Worm (Caenorhabditis elegans) whole organism, midembryonic: ENCODE measurements around the gene emc-3.

Experiments used
- T22C8.4 ChIP-seq: fragments of 200-800 bp; sonication (Bioruptor generic); IDR thresholded peaks from 2 replicates; pipeline ENCODE4 v1.3.6; 2022; ENCODE audit warnings: missing genetic modification characterization, missing compliant biosample characterization
- cog-1 ChIP-seq: sonication (generic microtip); optimal IDR thresholded peaks from 2 replicates; lab custom pipeline; 2016; ENCODE audit warnings: missing genetic modification characterization, missing compliant biosample characterization
- flt-1 ChIP-seq: fragments of 200-800 bp; sonication (Bioruptor generic); IDR thresholded peaks from 2 replicates; pipeline ENCODE4 v1.3.6; 2022; ENCODE audit warnings: missing genetic modification characterization, missing compliant biosample characterization
- klf-2 ChIP-seq: fragments of 200-800 bp; sonication (Bioruptor generic); conservative IDR thresholded peaks from 2 replicates; pipeline ENCODE4 v1.3.6; 2022; ENCODE audit warnings: missing genetic modification reagents, missing genetic modification characterization, missing compliant biosample characterization
- med-1 ChIP-seq: sonication (generic microtip); optimal IDR thresholded peaks from 2 replicates; lab custom pipeline; 2017; ENCODE audit warnings: missing genetic modification characterization, mild to moderate bottlenecking, missing compliant biosample characterization, antibody characterized with exemption, missing genetic modification reagents; ENCODE audit not compliant: insufficient read depth
- ref-1 ChIP-seq: fragments of 200-800 bp; sonication (Bioruptor generic); conservative IDR thresholded peaks from 2 replicates; pipeline ENCODE4 v1.3.6; 2022; ENCODE audit warnings: missing genetic modification reagents, missing genetic modification characterization, missing compliant biosample characterization
- tab-1 ChIP-seq: fragments of 200-800 bp; sonication (Bioruptor generic); IDR thresholded peaks from 2 replicates; pipeline ENCODE4 v1.3.6; 2022; ENCODE audit warnings: missing genetic modification characterization, missing compliant biosample characterization
- ztf-23 ChIP-seq: fragments of 200-800 bp; sonication (Bioruptor generic); IDR thresholded peaks from 2 replicates; pipeline ENCODE4 v1.3.6; 2022; ENCODE audit warnings: missing genetic modification reagents, missing genetic modification characterization, missing compliant biosample characterization
- ztf-29 ChIP-seq: fragments of 200-800 bp; sonication (Bioruptor generic); IDR thresholded peaks from 2 replicates; pipeline ENCODE4 v1.3.6; 2022; ENCODE audit warnings: missing genetic modification reagents, missing genetic modification characterization, missing compliant biosample characterization

Gene emc-3

DNA sequence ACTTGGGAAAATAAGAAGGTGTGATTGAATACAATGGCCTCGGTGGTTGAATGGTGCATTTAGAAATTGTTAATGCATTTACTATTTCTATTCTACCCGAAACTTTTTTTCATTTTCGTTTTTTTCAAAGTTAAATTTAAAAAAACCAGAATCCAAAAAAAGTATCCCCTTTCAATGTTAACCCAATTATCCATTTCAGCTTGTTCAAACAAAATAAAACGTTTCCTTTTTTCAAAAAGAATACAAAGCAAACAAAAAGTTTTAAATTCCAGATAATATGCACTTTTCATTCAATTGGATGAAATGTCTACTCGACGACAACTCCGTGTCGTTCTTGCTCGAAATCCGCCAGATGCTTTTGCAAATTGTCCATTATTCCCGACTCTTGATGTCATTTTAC, 39.2 kb downstream of the emc-3 start, which contains the start of gene W02A2.5:
TSS of gene W02A2.5 (plus strand) at position 301 of the 400 bp plus-strand sequence.
- TF ChIP-seq flt-1 (GFP tag; lab: Robert Waterston, UW) = no peak
- TF ChIP-seq tab-1 = no peak
- no peak for TF ChIP-seq med-1
- no peak for TF ChIP-seq ztf-29 (GFP tag; lab: Robert Waterston, UW)
- no peak for TF ChIP-seq cog-1
- TF ChIP-seq klf-2 (GFP tag; lab: Robert Waterston, UW) = no peak
- no peak for TF ChIP-seq ref-1 (GFP tag; lab: Robert Waterston, UW)
- no peak for TF ChIP-seq ztf-23
- TF ChIP-seq T22C8.4 = no peak

DNA sequence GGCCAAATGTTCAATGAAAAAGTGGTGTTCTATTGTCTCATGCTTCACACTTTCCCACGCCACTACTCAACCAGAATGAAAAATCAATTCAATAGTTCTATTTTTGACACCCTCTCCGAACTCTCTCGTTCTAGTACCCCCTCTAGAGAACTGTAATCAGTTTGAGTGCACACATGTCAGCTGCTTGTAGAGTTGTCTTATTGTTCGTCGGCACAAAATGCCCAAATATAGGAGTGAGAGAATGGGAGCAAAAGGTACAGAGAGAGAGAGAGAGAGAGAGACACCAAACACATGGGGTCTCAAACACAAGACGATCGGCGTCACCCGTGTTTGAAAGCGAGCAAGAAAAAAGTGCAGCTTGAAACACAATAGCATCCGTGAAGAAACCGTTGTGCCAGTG, 47.4 kb downstream of the emc-3 start:
- TF ChIP-seq med-1 (no peak), T22C8.4 (no peak), ref-1 (GFP tag; lab: Robert Waterston, UW) (no peak), ztf-23 (no peak), tab-1 (no peak), ztf-29 (GFP tag; lab: Robert Waterston, UW) (no peak), klf-2 (GFP tag; lab: Robert Waterston, UW) (no peak), flt-1 (GFP tag; lab: Robert Waterston, UW) (no peak), cog-1 (no peak)

DNA sequence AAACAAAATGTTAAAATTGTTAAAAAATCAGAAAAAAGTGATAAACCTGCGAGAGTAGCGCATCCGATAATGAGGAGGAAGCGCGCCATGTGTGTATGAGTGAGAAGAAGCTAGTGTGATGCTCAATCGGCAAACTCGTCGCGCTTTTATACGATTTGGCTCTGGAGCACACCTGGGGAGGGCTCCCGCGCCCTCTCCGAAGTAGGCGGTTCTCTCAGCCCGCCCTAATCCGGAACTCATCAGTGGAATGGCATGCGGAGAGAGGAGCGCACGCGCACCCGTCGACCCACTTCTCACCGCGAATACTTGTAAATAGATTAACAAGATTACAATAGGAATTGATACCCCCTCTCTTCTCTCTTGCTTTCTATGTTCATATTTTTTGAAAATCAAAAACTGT, 50.4 kb downstream of the emc-3 start, which contains the start of gene pqn-74:
TSS of gene pqn-74 (minus strand) at position 122 of the 400 bp plus-strand sequence.
- TF ChIP-seq ref-1 (GFP tag; lab: Robert Waterston, UW) (no peak), flt-1 (GFP tag; lab: Robert Waterston, UW) (no peak), ztf-29 (GFP tag; lab: Robert Waterston, UW) (no peak), med-1 (no peak), T22C8.4 (no peak), tab-1 (no peak), cog-1 (no peak), ztf-23 (no peak), klf-2 (GFP tag; lab: Robert Waterston, UW) (no peak)

DNA sequence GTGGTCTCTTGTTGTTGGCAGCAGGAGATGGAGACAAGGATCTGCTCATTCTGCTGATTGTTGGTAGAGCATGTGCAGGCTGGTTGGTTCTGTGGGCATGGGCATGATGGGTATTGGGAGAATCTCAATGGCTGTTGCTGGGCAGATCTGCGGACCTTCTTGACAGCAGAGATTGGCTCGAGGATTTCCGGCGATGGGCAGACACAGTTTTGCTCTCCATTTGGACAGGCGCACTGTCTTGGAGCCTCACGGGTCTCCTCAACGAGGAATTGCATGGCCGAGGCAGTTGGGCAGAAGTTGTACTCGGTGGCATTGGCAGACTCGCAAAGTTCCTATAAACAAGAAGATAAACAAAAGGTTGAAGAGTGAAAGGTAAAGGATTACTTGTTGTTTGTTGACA, 51.2 kb downstream of the emc-3 start:
- TF ChIP-seq cog-1 = no peak
- TF ChIP-seq tab-1 = no peak
- TF ChIP-seq ztf-23 = no peak
- no peak for TF ChIP-seq T22C8.4
- no peak for TF ChIP-seq ref-1 (GFP tag; lab: Robert Waterston, UW)
- TF ChIP-seq klf-2 (GFP tag; lab: Robert Waterston, UW) = no peak
- no peak for TF ChIP-seq flt-1 (GFP tag; lab: Robert Waterston, UW)
- TF ChIP-seq ztf-29 (GFP tag; lab: Robert Waterston, UW) = no peak
- no peak for TF ChIP-seq med-1
